Worm (Caenorhabditis elegans) whole organism, late embryonic: ENCODE measurements around the gene btb-4.

Experiments used
- T23F11.4 ChIP-seq: fragments of 200-800 bp; sonication (Bioruptor generic); optimal IDR thresholded peaks from 2 replicates; lab custom pipeline; 2018; ENCODE audit warnings: mild to moderate bottlenecking, missing genetic modification characterization, missing compliant biosample characterization
- nhr-11 ChIP-seq: fragments of 150-350 bp; optimal IDR thresholded peaks from 2 replicates; lab custom pipeline; 2014; ENCODE audit warnings: missing biosample characterization, missing genetic modification characterization
- sox-2 ChIP-seq: fragments of 200-800 bp; sonication (Bioruptor generic); IDR thresholded peaks from 2 replicates; pipeline ENCODE4 v1.3.6; 2022; ENCODE audit warnings: missing genetic modification reagents, missing genetic modification characterization, missing compliant biosample characterization

- TF ChIP-seq T23F11.4 (no peak), sox-2 (GFP tag; lab: Robert Waterston, UW) (no peak), nhr-11 (tag; lab: Kevin White, UChicago) (no peak)
These were observed 32.4 kb downstream of the btb-4 start, which contains the start of gene fbxb-6 for ce11 chrII:2064497-2064896.
